Worm (Caenorhabditis elegans): Measurements from ENCODE around the gene msp-113.

ce11 chrIV:5287190-5287589 is 10.6 kb upstream of the msp-113 start:
- TF ChIP-seq tab-1 (GFP tag; IDR thresholded peaks at IDR 0.05) (no peak), med-1 (GFP tag; optimal IDR thresholded peaks at IDR 0.05; ENCODE audit: insufficient read depth) (no peak), flt-1 (GFP tag; IDR thresholded peaks at IDR 0.05) (no peak), cog-1 (tag; optimal IDR thresholded peaks at IDR 0.05) (no peak), T22C8.4 (GFP tag; IDR thresholded peaks at IDR 0.05) (no peak), ref-1 (GFP tag; conservative IDR thresholded peaks at IDR 0.05) (no peak)
